Fruit fly (Drosophila melanogaster): ENCODE measurements around the gene yata.

Gene yata

dm6 chr3R:29771645-29772089 is 22.6 kb downstream of the yata start (continued):
- TF ChIP-seq crp (GFP tag; optimal IDR thresholded peaks at IDR 0.05) (no peak), pan (optimal IDR thresholded peaks at IDR 0.05) (no peak), pan (GFP tag; optimal IDR thresholded peaks at IDR 0.05 in 1 of 2, IDR thresholded peaks at IDR 0.05 in 1 of 2) (no peak), CG32532 (GFP tag; IDR thresholded peaks at IDR 0.05) (no peak), CG15601 (tag; optimal IDR thresholded peaks at IDR 0.05) (peak; percentile 38), CG18011 (GFP tag; optimal IDR thresholded peaks at IDR 0.05) (no peak), ind (GFP tag; optimal IDR thresholded peaks at IDR 0.05) (no peak), CG17359 (tag; optimal IDR thresholded peaks at IDR 0.05) (no peak), gce (GFP tag; IDR thresholded peaks at IDR 0.05) (0 out of 3 replicates have a peak, but pooled peaks have one; percentile 38), phol (tag; optimal IDR thresholded peaks at IDR 0.05) (no peak), ase (GFP tag; IDR thresholded peaks at IDR 0.05) (no peak), lov (optimal IDR thresholded peaks at IDR 0.05) (no peak), lov (GFP tag; IDR thresholded peaks at IDR 0.05) (no peak; the same call in 2 of the 3 replicates), CG3407 (GFP tag; optimal IDR thresholded peaks at IDR 0.05) (no peak), CG16813 (GFP tag; IDR thresholded peaks at IDR 0.05; ENCODE audit: partially characterized antibody) (no peak), Usf (GFP tag; optimal IDR thresholded peaks at IDR 0.05) (no peak), psq (GFP tag; optimal IDR thresholded peaks at IDR 0.05) (no peak), CG11085 (GFP tag; IDR thresholded peaks at IDR 0.05) (no peak), Hr39 (optimal IDR thresholded peaks at IDR 0.05) (no peak), CG10565 (GFP tag; optimal IDR thresholded peaks at IDR 0.05) (no peak), CG12071 (GFP tag; optimal IDR thresholded peaks at IDR 0.05) (no peak), CG6654 (GFP tag; optimal IDR thresholded peaks at IDR 0.05) (no peak), Ravus (GFP tag; IDR thresholded peaks at IDR 0.05) (no peak), gsb (GFP tag; IDR thresholded peaks at IDR 0.05) (no peak), D19B (GFP tag; optimal IDR thresholded peaks at IDR 0.05) (no peak), CG12744 (GFP tag; optimal IDR thresholded peaks at IDR 0.05) (no peak), peb (GFP tag; IDR thresholded peaks at IDR 0.05) (no peak), CG7372 (GFP tag; IDR thresholded peaks at IDR 0.05) (no peak), pita (GFP tag; optimal IDR thresholded peaks at IDR 0.05) (no peak), Ada2b (GFP tag; IDR thresholded peaks at IDR 0.05) (no peak), prd (optimal IDR thresholded peaks at IDR 0.05) (no peak), prd (GFP tag; IDR thresholded peaks at IDR 0.05) (no peak), sim (GFP tag; IDR thresholded peaks at IDR 0.05) (0 out of 2 replicates have a peak, but pooled peaks have one; percentile 12), al (GFP tag; IDR thresholded peaks at IDR 0.05) (no peak), Side (GFP tag; optimal IDR thresholded peaks at IDR 0.05) (no peak), Dip2 (GFP tag; IDR thresholded peaks at IDR 0.05) (no peak), CG31365 (tag; optimal IDR thresholded peaks at IDR 0.05) (no peak), Elba2 (GFP tag; optimal IDR thresholded peaks at IDR 0.05) (no peak), CG43689 (GFP tag; IDR thresholded peaks at IDR 0.05) (no peak), CG17328 (GFP tag; IDR thresholded peaks at IDR 0.05) (0 out of 2 replicates have a peak, but pooled peaks have one; percentile 12), CG15011 (GFP tag; optimal IDR thresholded peaks at IDR 0.05) (no peak), trh (GFP tag; optimal IDR thresholded peaks at IDR 0.05) (no peak), bab2 (GFP tag; optimal IDR thresholded peaks at IDR 0.05) (no peak), CG2875 (GFP tag; optimal IDR thresholded peaks at IDR 0.05) (peak; percentile 45), pzg (GFP tag; optimal IDR thresholded peaks at IDR 0.05) (no peak), CG13424 (tag; optimal IDR thresholded peaks at IDR 0.05) (no peak), ATbp (GFP tag; optimal IDR thresholded peaks at IDR 0.05) (peak; percentile 65), NC2α (GFP tag; optimal IDR thresholded peaks at IDR 0.05) (no peak), Opbp (GFP tag; IDR thresholded peaks at IDR 0.05; ENCODE audit: partially characterized antibody) (0 out of 3 replicates have a peak, but pooled peaks have one; percentile 13), TFAM (GFP tag; optimal IDR thresholded peaks at IDR 0.05) (no peak), emc (GFP tag; optimal IDR thresholded peaks at IDR 0.05) (no peak), CG1792 (GFP tag; optimal IDR thresholded peaks at IDR 0.05) (no peak), Doc3 (GFP tag; IDR thresholded peaks at IDR 0.05; ENCODE audit: partially characterized antibody) (no peak)

All from whole organism, embryonic.